Worm (Caenorhabditis elegans) whole organism, L1 larva: Measurements from ENCODE around the gene rps-3.

Experiments
- C34B4.2 ChIP-seq: sonication (generic microtip); optimal IDR thresholded peaks from 2 replicates; lab custom pipeline; 2017; ENCODE audit warnings: mild to moderate bottlenecking, missing genetic modification characterization, missing compliant biosample characterization
- F16B12.6 ChIP-seq: fragments of 150-350 bp; optimal IDR thresholded peaks from 2 replicates; lab custom pipeline; 2014; ENCODE audit warnings: missing biosample characterization, missing genetic modification characterization
- aha-1 ChIP-seq: fragments of 150-350 bp; optimal IDR thresholded peaks from 2 replicates; lab custom pipeline; 2014; ENCODE audit warnings: missing biosample characterization, missing genetic modification characterization
- alr-1 ChIP-seq: fragments of 200-800 bp; sonication (Bioruptor generic); optimal IDR thresholded peaks from 2 replicates; lab custom pipeline; 2018; ENCODE audit warnings: borderline replicate concordance, mild to moderate bottlenecking, missing genetic modification characterization, missing compliant biosample characterization
- blmp-1 ChIP-seq: fragments of 150-350 bp; optimal IDR thresholded peaks from 2 replicates; lab custom pipeline; 2014; ENCODE audit warnings: missing biosample characterization, missing genetic modification characterization
- ceh-63 ChIP-seq: fragments of 200-800 bp; sonication (Bioruptor generic); optimal IDR thresholded peaks from 2 replicates; lab custom pipeline; 2018; ENCODE audit warnings: mild to moderate bottlenecking, missing genetic modification characterization, missing compliant biosample characterization
- ces-1 ChIP-seq: fragments of 150-350 bp; optimal IDR thresholded peaks from 2 replicates; lab custom pipeline; 2014; ENCODE audit warnings: missing biosample characterization, missing genetic modification reagents, missing genetic modification characterization
- dsc-1 ChIP-seq: sonication (generic microtip); optimal IDR thresholded peaks from 2 replicates; lab custom pipeline; 2016; ENCODE audit warnings: mild to moderate bottlenecking, missing genetic modification characterization, missing compliant biosample characterization
- efl-1 ChIP-seq, 4 experiments: fragments of 150-350 bp; optimal IDR thresholded peaks in 3 of 4; peaks in 1 of 4; 1 replicate in 1 of 4; 2 replicates in 3 of 4; lab custom pipeline; 2014; ENCODE audit warnings: missing biosample characterization in 2 of 4, missing genetic modification characterization in 2 of 4, missing genetic modification reagents in 2 of 4
- egl-13 ChIP-seq: sonication (generic microtip); optimal IDR thresholded peaks from 2 replicates; lab custom pipeline; 2016; ENCODE audit warnings: missing genotype, missing genetic modification reagents, missing genetic modification characterization, missing compliant biosample characterization
- egl-27 ChIP-seq, 2 experiments: fragments of 150-350 bp in 1 of 2; sonication (generic microtip); optimal IDR thresholded peaks; 3 replicates each; lab custom pipeline; 2017 to 2018; ENCODE audit warnings: missing biosample characterization in 2 of 2, missing genetic modification characterization in 2 of 2, missing genetic modification reagents in 2 of 2
- fkh-10 ChIP-seq: sonication (generic microtip); optimal IDR thresholded peaks from 2 replicates; lab custom pipeline; 2017; ENCODE audit warnings: missing biosample characterization, missing genetic modification reagents, missing genetic modification characterization
- fkh-4 ChIP-seq: sonication (generic microtip); optimal IDR thresholded peaks from 2 replicates; lab custom pipeline; 2016; ENCODE audit warnings: missing compliant biosample characterization, missing genetic modification characterization, borderline replicate concordance
- fkh-8 ChIP-seq: sonication (generic microtip); optimal IDR thresholded peaks from 2 replicates; lab custom pipeline; 2016; ENCODE audit warnings: mild to moderate bottlenecking, missing genetic modification characterization, missing compliant biosample characterization
- grh-1 ChIP-seq: fragments of 200-800 bp; sonication (Bioruptor generic); IDR thresholded peaks from 2 replicates; pipeline ENCODE4 v1.3.6; 2022; ENCODE audit warnings: missing genetic modification reagents, missing genetic modification characterization, missing compliant biosample characterization
- hpl-2 ChIP-seq: fragments of 150-350 bp; optimal IDR thresholded peaks from 2 replicates; lab custom pipeline; 2014; ENCODE audit warnings: missing biosample characterization, missing genetic modification reagents, missing genetic modification characterization
- irx-1 ChIP-seq: sonication (generic microtip); optimal IDR thresholded peaks from 2 replicates; lab custom pipeline; 2016; ENCODE audit warnings: missing genetic modification characterization, missing compliant biosample characterization
- isw-1 ChIP-seq: fragments of 200-800 bp; sonication (Bioruptor generic); IDR thresholded peaks from 2 replicates; pipeline ENCODE4 v1.3.6; 2022; ENCODE audit warnings: missing genetic modification characterization, missing compliant biosample characterization
- jun-1 ChIP-seq: fragments of 150-350 bp; optimal IDR thresholded peaks from 2 replicates; lab custom pipeline; 2014; ENCODE audit warnings: missing biosample characterization, missing genetic modification reagents, missing genetic modification characterization
- lin-15B ChIP-seq: fragments of 150-350 bp; sonication (generic microtip); optimal IDR thresholded peaks from 3 replicates; lab custom pipeline; 2014; ENCODE audit warnings: missing biosample characterization, missing genetic modification characterization
- lin-35 ChIP-seq, 2 experiments: fragments of 150-350 bp; optimal IDR thresholded peaks; 2 replicates each; lab custom pipeline; 2014; ENCODE audit warnings: missing biosample characterization in 2 of 2, missing genetic modification characterization in 2 of 2, missing genetic modification reagents in 2 of 2
- lin-39 ChIP-seq: fragments of 150-350 bp; optimal IDR thresholded peaks from 2 replicates; lab custom pipeline; 2014; ENCODE audit warnings: missing biosample characterization, missing genetic modification reagents, missing genetic modification characterization
- mab-9 ChIP-seq: fragments of 200-800 bp; sonication (Bioruptor generic); IDR thresholded peaks from 2 replicates; pipeline ENCODE4 v1.3.6; 2022; ENCODE audit warnings: missing genetic modification reagents, missing genetic modification characterization, missing compliant biosample characterization
- mdl-1 ChIP-seq, 2 experiments: fragments of 150-350 bp; optimal IDR thresholded peaks; 2 replicates each; lab custom pipeline; 2014 to 2017; ENCODE audit warnings: missing biosample characterization in 2 of 2, missing genetic modification characterization in 2 of 2, inconsistent platforms in 1 of 2
- mef-2 ChIP-seq: fragments of 150-350 bp; optimal IDR thresholded peaks from 2 replicates; lab custom pipeline; 2014; ENCODE audit warnings: missing biosample characterization, missing genetic modification characterization
- mep-1 ChIP-seq: fragments of 150-350 bp; optimal IDR thresholded peaks from 2 replicates; lab custom pipeline; 2014; ENCODE audit warnings: missing biosample characterization, missing genetic modification characterization
- nhr-11 ChIP-seq: fragments of 150-350 bp; optimal IDR thresholded peaks from 2 replicates; lab custom pipeline; 2014; ENCODE audit warnings: missing biosample characterization, missing genetic modification characterization
- nhr-12 ChIP-seq: sonication (generic microtip); optimal IDR thresholded peaks from 2 replicates; lab custom pipeline; 2017; ENCODE audit warnings: missing biosample characterization, missing genetic modification characterization
- nhr-19 ChIP-seq: fragments of 200-800 bp; sonication (Bioruptor generic); conservative IDR thresholded peaks from 2 replicates; pipeline ENCODE4 v1.3.6; 2022; ENCODE audit warnings: missing genetic modification characterization, missing compliant biosample characterization
- nhr-237 ChIP-seq: fragments of 150-350 bp; optimal IDR thresholded peaks from 2 replicates; lab custom pipeline; 2014; ENCODE audit warnings: missing biosample characterization, missing genetic modification characterization
- nhr-28 ChIP-seq: fragments of 150-350 bp; optimal IDR thresholded peaks from 2 replicates; lab custom pipeline; 2014; ENCODE audit warnings: missing biosample characterization, missing genetic modification characterization
- nhr-47 ChIP-seq: sonication (generic microtip); optimal IDR thresholded peaks from 2 replicates; lab custom pipeline; 2016; ENCODE audit warnings: mild to moderate bottlenecking, missing genetic modification characterization, moderate library complexity, missing compliant biosample characterization
- nhr-71 ChIP-seq: sonication (generic microtip); optimal IDR thresholded peaks from 2 replicates; lab custom pipeline; 2016; ENCODE audit warnings: mild to moderate bottlenecking, missing genetic modification characterization, moderate library complexity, missing compliant biosample characterization
- nhr-77 ChIP-seq: fragments of 150-350 bp; optimal IDR thresholded peaks from 2 replicates; lab custom pipeline; 2014; ENCODE audit warnings: missing biosample characterization, missing genetic modification characterization
- nhr-84 ChIP-seq: sonication (generic microtip); optimal IDR thresholded peaks from 2 replicates; lab custom pipeline; 2017; ENCODE audit warnings: missing biosample characterization, missing genetic modification characterization
- nhr-85 ChIP-seq: sonication (generic microtip); peaks from one replicate; lab custom pipeline; 2016; ENCODE audit warnings: missing genetic modification characterization, inconsistent platforms, missing compliant biosample characterization
- nhr-90 ChIP-seq: sonication (generic microtip); optimal IDR thresholded peaks from 2 replicates; lab custom pipeline; 2016; ENCODE audit warnings: mild to moderate bottlenecking, missing genetic modification characterization, missing compliant biosample characterization; ENCODE audit not compliant: poor library complexity
- rnt-1 ChIP-seq: sonication (generic microtip); optimal IDR thresholded peaks from 2 replicates; lab custom pipeline; 2016; ENCODE audit warnings: mild to moderate bottlenecking, missing genetic modification characterization, moderate library complexity, missing compliant biosample characterization
- skn-1 ChIP-seq: fragments of 150-350 bp; optimal IDR thresholded peaks from 2 replicates; lab custom pipeline; 2014; ENCODE audit warnings: missing biosample characterization, missing genetic modification characterization
- snu-23 ChIP-seq: sonication (generic microtip); optimal IDR thresholded peaks from 2 replicates; lab custom pipeline; 2016; ENCODE audit warnings: missing genetic modification characterization, missing compliant biosample characterization
- sox-4 ChIP-seq: sonication (generic microtip); optimal IDR thresholded peaks from 2 replicates; lab custom pipeline; 2016; ENCODE audit warnings: missing genetic modification characterization, missing compliant biosample characterization
- swsn-7 ChIP-seq: sonication (generic microtip); optimal IDR thresholded peaks from 2 replicates; lab custom pipeline; 2016; ENCODE audit warnings: missing genetic modification characterization, missing compliant biosample characterization
- tbx-2 ChIP-seq: sonication (generic microtip); optimal IDR thresholded peaks from 2 replicates; lab custom pipeline; 2016; ENCODE audit warnings: missing genetic modification characterization, missing compliant biosample characterization
- tlp-1 ChIP-seq: fragments of 150-350 bp; optimal IDR thresholded peaks from 2 replicates; lab custom pipeline; 2014; ENCODE audit warnings: missing biosample characterization, missing genetic modification characterization
- unc-130 ChIP-seq: fragments of 150-350 bp; optimal IDR thresholded peaks from 2 replicates; lab custom pipeline; 2017; ENCODE audit warnings: missing biosample characterization, missing genetic modification characterization, inconsistent platforms
- unc-62 ChIP-seq: fragments of 150-350 bp; optimal IDR thresholded peaks from 2 replicates; lab custom pipeline; 2014; ENCODE audit warnings: missing biosample characterization, missing genetic modification reagents, missing genetic modification characterization
- unc-86 ChIP-seq: sonication (generic microtip); optimal IDR thresholded peaks from 2 replicates; lab custom pipeline; 2016; ENCODE audit warnings: missing genetic modification characterization, missing compliant biosample characterization
- unc-98 ChIP-seq: fragments of 200-800 bp; sonication (Bioruptor generic); IDR thresholded peaks from 2 replicates; pipeline ENCODE4 v1.3.6; 2022; ENCODE audit warnings: missing genetic modification characterization, missing compliant biosample characterization
- vab-15 ChIP-seq: sonication (generic microtip); optimal IDR thresholded peaks from 2 replicates; lab custom pipeline; 2017; ENCODE audit warnings: missing genotype, mild to moderate bottlenecking, missing genetic modification characterization, missing compliant biosample characterization
- xbp-1 ChIP-seq: sonication (generic microtip); optimal IDR thresholded peaks from 2 replicates; lab custom pipeline; 2016; ENCODE audit warnings: missing genetic modification characterization, missing compliant biosample characterization
- zag-1 ChIP-seq: fragments of 150-350 bp; optimal IDR thresholded peaks from 2 replicates; lab custom pipeline; 2014; ENCODE audit warnings: missing biosample characterization, missing genetic modification characterization
- zip-4 ChIP-seq: fragments of 200-800 bp; sonication (Bioruptor generic); optimal IDR thresholded peaks from 2 replicates; lab custom pipeline; 2018; ENCODE audit warnings: mild to moderate bottlenecking, missing genetic modification characterization, moderate library complexity, missing compliant biosample characterization
- ztf-4 ChIP-seq: fragments of 150-350 bp; optimal IDR thresholded peaks from 2 replicates; lab custom pipeline; 2014; ENCODE audit warnings: missing biosample characterization, missing genetic modification characterization

Gene rps-3

DNA sequence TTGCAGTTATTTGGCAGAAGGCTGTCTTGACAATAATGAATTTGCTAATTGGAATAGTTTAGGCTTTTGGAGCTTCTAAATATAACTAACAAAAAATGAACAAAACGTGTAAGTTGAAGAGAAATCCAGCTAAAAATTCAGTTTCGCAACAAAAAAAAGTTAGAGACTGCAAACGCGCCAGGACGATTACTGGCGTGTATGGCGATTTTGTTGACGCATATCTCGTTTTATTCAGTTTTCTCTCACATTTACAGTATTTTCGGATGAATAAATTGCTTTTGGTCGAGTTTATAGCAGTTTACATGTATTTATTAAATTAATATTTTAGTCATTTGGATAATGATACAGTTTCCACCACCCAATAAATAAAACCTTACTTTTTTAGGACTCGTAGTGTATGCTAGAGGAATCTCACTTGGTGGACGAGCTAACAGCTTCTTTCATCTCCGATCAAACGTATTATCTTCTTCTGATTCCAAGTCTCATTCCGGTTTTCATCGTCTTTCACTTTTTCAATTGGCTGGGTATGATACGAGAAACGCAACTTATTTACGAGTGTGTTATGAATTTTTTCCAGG, 33.5 kb upstream of the rps-3 start, which contains the start of the genes abcf-3 and F42A10.5:
abcf-3 (plus strand) TSS at position 384 of the 578 bp plus-strand sequence.
F42A10.5 (minus strand) TSS at position 458 of the 578 bp plus-strand sequence.
- TF ChIP-seq sox-4 (tag; lab: Kevin White, UChicago) (no peak), isw-1 (GFP tag; lab: Robert Waterston, UW) (peak; percentile 61), aha-1 (peak; percentile 18), dsc-1 (tag; lab: Kevin White, UChicago) (peak; percentile 66), zip-4 (GFP tag; lab: Kevin White, UChicago) (peak; percentile 21), nhr-77 (tag; lab: Kevin White, UChicago) (peak; percentile 55), tlp-1 (no peak), unc-98 (GFP tag; lab: Robert Waterston, UW) (no peak), xbp-1 (peak; percentile 61), nhr-84 (tag; lab: Kevin White, UChicago) (no peak), jun-1 (peak; percentile 56), nhr-85 (tag; lab: Kevin White, UChicago) (peak; percentile 85), C34B4.2 (tag; lab: Kevin White, UChicago) (no peak), fkh-10 (GFP tag; lab: Kevin White, UChicago) (peak; percentile 57), fkh-4 (tag; lab: Kevin White, UChicago) (peak; percentile 5), nhr-47 (peak; percentile 76), mep-1 (tag; lab: Kevin White, UChicago) (peak; percentile 88), rnt-1 (peak; percentile 83), zag-1 (tag; lab: Kevin White, UChicago) (no peak), nhr-12 (tag; lab: Kevin White, UChicago) (no peak), irx-1 (tag; lab: Kevin White, UChicago) (peak; percentile 63), ceh-63 (GFP tag; lab: Kevin White, UChicago) (no peak), ces-1 (GFP tag; lab: Kevin White, UChicago) (no peak), lin-39 (tag; lab: Kevin White, UChicago) (peak; percentile 60), swsn-7 (tag; lab: Kevin White, UChicago) (peak; percentile 77), egl-27 (tag; optimal IDR thresholded peaks at IDR 0.05; lab: Kevin White, UChicago) (no peak), unc-86 (tag; lab: Kevin White, UChicago) (peak; percentile 37), grh-1 (GFP tag; lab: Robert Waterston, UW) (peak; percentile 62), vab-15 (tag; lab: Kevin White, UChicago) (no peak), nhr-11 (peak; percentile 5), unc-62 (GFP tag; lab: Kevin White, UChicago) (no peak), mab-9 (GFP tag; lab: Robert Waterston, UW) (no peak), lin-15B (peak; percentile 45), nhr-237 (tag; lab: Kevin White, UChicago) (no peak), ztf-4 (peak; percentile 30), skn-1 (tag; lab: Kevin White, UChicago) (peak; percentile 85), hpl-2 (GFP tag; lab: Kevin White, UChicago) (peak; percentile 38), nhr-19 (GFP tag; lab: Robert Waterston, UW) (peak; percentile 73), egl-13 (peak; percentile 20), lin-35 (GFP tag; optimal IDR thresholded peaks at IDR 0.05; lab: Kevin White, UChicago) (peak; percentile 73 to 85), mef-2 (tag; lab: Kevin White, UChicago) (no peak), alr-1 (tag; lab: Kevin White, UChicago) (no peak), unc-130 (tag; lab: Kevin White, UChicago) (peak; percentile 76), F16B12.6 (peak; percentile 65), nhr-90 (tag; lab: Kevin White, UChicago) (peak; percentile 64), nhr-71 (tag; lab: Kevin White, UChicago) (peak; percentile 84), fkh-8 (tag; lab: Kevin White, UChicago) (peak; percentile 40), blmp-1 (tag; lab: Kevin White, UChicago) (peak; percentile 59), nhr-28 (tag; lab: Kevin White, UChicago) (no peak), mdl-1 (tag; optimal IDR thresholded peaks at IDR 0.05; lab: Kevin White, UChicago) (peak in 1 of 2 experiments; percentile 50), tbx-2 (tag; lab: Kevin White, UChicago) (peak; percentile 62), efl-1 (optimal IDR thresholded peaks at IDR 0.05; lab: Kevin White, UChicago) (peak; percentile 72 to 81), efl-1 (GFP tag; optimal IDR thresholded peaks at IDR 0.05 in 1 of 2; lab: Kevin White, UChicago) (peak; percentile 77 to 98), snu-23 (GFP tag; lab: Kevin White, UChicago) (peak; percentile 78)
